Worm (Caenorhabditis elegans) whole organism, L2 larva: Measurements from ENCODE around the gene C25D7.5.

ENCODE experiments used
- elt-1 ChIP-seq: fragments of 150-350 bp; optimal IDR thresholded peaks from 2 replicates; lab custom pipeline; 2014; ENCODE audit warnings: missing biosample characterization, missing genetic modification characterization
- fos-1 ChIP-seq: fragments of 150-350 bp; optimal IDR thresholded peaks from 2 replicates; lab custom pipeline; 2014; ENCODE audit warnings: missing biosample characterization, missing genetic modification characterization
- lsy-2 ChIP-seq, 2 experiments: fragments of 150-350 bp in 1 of 2; sonication (generic microtip) in 1 of 2; optimal IDR thresholded peaks; 2 replicates each; lab custom pipeline; 2014 to 2017; ENCODE audit warnings: missing biosample characterization in 2 of 2, missing genetic modification characterization in 2 of 2
- mab-5 ChIP-seq: fragments of 150-350 bp; optimal IDR thresholded peaks from 2 replicates; lab custom pipeline; 2014; ENCODE audit warnings: missing biosample characterization, missing genetic modification characterization
- mdl-1 ChIP-seq, 2 experiments: fragments of 150-350 bp in 1 of 2; sonication (generic microtip) in 1 of 2; optimal IDR thresholded peaks; 2 replicates each; lab custom pipeline; 2017; ENCODE audit warnings: missing biosample characterization in 2 of 2, missing genetic modification characterization in 2 of 2
- nhr-23 ChIP-seq: fragments of 150-350 bp; optimal IDR thresholded peaks from 2 replicates; lab custom pipeline; 2014; ENCODE audit warnings: missing biosample characterization, missing genetic modification reagents, missing genetic modification characterization
- nhr-237 ChIP-seq: fragments of 150-350 bp; optimal IDR thresholded peaks from 2 replicates; lab custom pipeline; 2014; ENCODE audit warnings: missing biosample characterization, missing genetic modification characterization
- nhr-25 ChIP-seq: fragments of 150-350 bp; sonication (generic microtip); optimal IDR thresholded peaks from 3 replicates; lab custom pipeline; 2014; ENCODE audit warnings: missing biosample characterization, missing genetic modification characterization
- nhr-77 ChIP-seq: fragments of 150-350 bp; optimal IDR thresholded peaks from 2 replicates; lab custom pipeline; 2014; ENCODE audit warnings: missing biosample characterization, missing genetic modification characterization
- peb-1 ChIP-seq: fragments of 150-350 bp; optimal IDR thresholded peaks from 2 replicates; lab custom pipeline; 2014; ENCODE audit warnings: missing biosample characterization, missing genetic modification characterization
- skn-1 ChIP-seq: sonication (generic microtip); optimal IDR thresholded peaks from 2 replicates; lab custom pipeline; 2017; ENCODE audit warnings: missing biosample characterization, missing genetic modification characterization
- snpc-4 ChIP-seq: fragments of 150-350 bp; optimal IDR thresholded peaks from 2 replicates; lab custom pipeline; 2014; ENCODE audit warnings: missing biosample characterization, missing genetic modification characterization
- unc-55 ChIP-seq: fragments of 150-350 bp; sonication (generic microtip); optimal IDR thresholded peaks from 3 replicates; lab custom pipeline; 2014; ENCODE audit warnings: missing biosample characterization, missing genetic modification reagents, missing genetic modification characterization

DNA sequence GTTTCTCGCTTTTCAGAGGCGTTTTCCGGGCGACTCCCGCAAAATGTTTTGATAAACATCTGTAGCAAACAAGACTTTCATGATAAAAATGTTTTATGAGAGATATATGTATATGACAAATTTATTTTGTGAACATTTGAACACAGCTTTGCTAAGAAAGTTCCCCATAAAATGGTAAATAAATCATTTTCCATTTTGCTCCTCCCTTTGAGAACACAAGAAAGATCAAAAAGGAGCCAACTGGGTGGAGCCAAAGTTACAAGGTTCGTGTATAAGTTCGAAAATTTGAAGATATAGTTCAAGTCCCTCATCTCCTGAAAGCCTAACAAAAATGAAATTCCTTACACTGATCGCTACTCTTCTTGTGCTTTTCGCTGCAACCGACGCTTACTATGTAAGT, 38.0 kb downstream of the C25D7.5 start, which contains the start of gene C01G10.17:
- TF ChIP-seq nhr-77 (tag; lab: Kevin White, UChicago), result no peak
- no peak for TF ChIP-seq peb-1 (tag; lab: Kevin White, UChicago)
- TF ChIP-seq fos-1 (tag; lab: Kevin White, UChicago), result no peak
- TF ChIP-seq mab-5, result no peak
- TF ChIP-seq nhr-23 (tag; lab: Kevin White, UChicago), result no peak
- no peak for TF ChIP-seq unc-55 (GFP tag; lab: Kevin White, UChicago)
- no peak for TF ChIP-seq elt-1
- TF ChIP-seq nhr-25, result no peak
- no peak for TF ChIP-seq skn-1 (tag; lab: Kevin White, UChicago)
- TF ChIP-seq snpc-4 (tag; lab: Kevin White, UChicago), result no peak
- TF ChIP-seq nhr-237, result no peak
- no peak for TF ChIP-seq mdl-1 (tag; optimal IDR thresholded peaks at IDR 0.05; lab: Kevin White, UChicago)
- no peak for TF ChIP-seq lsy-2 (tag; optimal IDR thresholded peaks at IDR 0.05; lab: Kevin White, UChicago)
